Worm (Caenorhabditis elegans) whole organism, L3 larva: Measurements from ENCODE around the gene pacs-1.

Experiments
- R02D3.7 ChIP-seq: fragments of 150-350 bp; optimal IDR thresholded peaks from 2 replicates; lab custom pipeline; 2014; ENCODE audit warnings: missing biosample characterization, missing genetic modification characterization
- ZK546.5 ChIP-seq: sonication (generic microtip); optimal IDR thresholded peaks from 2 replicates; lab custom pipeline; 2017; ENCODE audit warnings: missing biosample characterization, missing genetic modification characterization
- ama-1 ChIP-seq: fragments of 150-350 bp; optimal IDR thresholded peaks from 2 replicates; lab custom pipeline; 2018
- ceh-16 ChIP-seq: sonication (generic microtip); optimal IDR thresholded peaks from 2 replicates; lab custom pipeline; 2017; ENCODE audit warnings: missing biosample characterization, missing genetic modification characterization
- ceh-28 ChIP-seq: fragments of 150-350 bp; optimal IDR thresholded peaks from 2 replicates; lab custom pipeline; 2014; ENCODE audit warnings: missing biosample characterization, missing genetic modification reagents, missing genetic modification characterization
- ceh-9 ChIP-seq: sonication (generic microtip); optimal IDR thresholded peaks from 2 replicates; lab custom pipeline; 2018; ENCODE audit warnings: missing biosample characterization, missing genetic modification characterization
- daf-12 ChIP-seq: fragments of 150-350 bp; optimal IDR thresholded peaks from 2 replicates; lab custom pipeline; 2014; ENCODE audit warnings: missing biosample characterization, missing genetic modification reagents, missing genetic modification characterization
- egl-27 ChIP-seq: sonication (generic microtip); optimal IDR thresholded peaks from 4 replicates; lab custom pipeline; 2017; ENCODE audit warnings: missing biosample characterization, missing genetic modification reagents, missing genetic modification characterization
- egl-5 ChIP-seq: fragments of 150-350 bp; optimal IDR thresholded peaks from 2 replicates; lab custom pipeline; 2017; ENCODE audit warnings: missing biosample characterization, missing genetic modification reagents, missing genetic modification characterization, inconsistent platforms
- elt-1 ChIP-seq: fragments of 150-350 bp; optimal IDR thresholded peaks from 2 replicates; lab custom pipeline; 2014; ENCODE audit warnings: missing biosample characterization, missing genetic modification characterization
- elt-2 ChIP-seq: sonication (generic microtip); optimal IDR thresholded peaks from 2 replicates; lab custom pipeline; 2016; ENCODE audit warnings: missing genetic modification reagents, mild to moderate bottlenecking, missing genetic modification characterization, missing compliant biosample characterization
- elt-3 ChIP-seq, 3 experiments: fragments of 150-350 bp in 1 of 3; sonication (generic microtip) in 2 of 3; optimal IDR thresholded peaks; 2 replicates in 2 of 3; 4 replicates in 1 of 3; lab custom pipeline; 2014 to 2017; ENCODE audit warnings: missing biosample characterization in 3 of 3, missing genetic modification characterization in 3 of 3
- eor-1 ChIP-seq, 2 experiments: fragments of 150-350 bp; optimal IDR thresholded peaks; 2 replicates each; lab custom pipeline; 2014 to 2018; ENCODE audit warnings: missing biosample characterization in 2 of 2, missing genetic modification characterization in 2 of 2
- fkh-10 ChIP-seq: sonication (generic microtip); optimal IDR thresholded peaks from 2 replicates; lab custom pipeline; 2017; ENCODE audit warnings: missing biosample characterization, missing genetic modification reagents, missing genetic modification characterization
- fkh-2 ChIP-seq: fragments of 150-350 bp; optimal IDR thresholded peaks from 2 replicates; lab custom pipeline; 2014; ENCODE audit warnings: missing biosample characterization, missing genetic modification reagents, missing genetic modification characterization
- fos-1 ChIP-seq: fragments of 150-350 bp; optimal IDR thresholded peaks from 2 replicates; lab custom pipeline; 2014; ENCODE audit warnings: missing biosample characterization, missing genetic modification characterization
- hmg-11 ChIP-seq: sonication (generic microtip); optimal IDR thresholded peaks from 2 replicates; lab custom pipeline; 2016; ENCODE audit warnings: missing genetic modification characterization, missing compliant biosample characterization
- jun-1 ChIP-seq: fragments of 150-350 bp; optimal IDR thresholded peaks from 2 replicates; lab custom pipeline; 2014; ENCODE audit warnings: missing biosample characterization, missing genetic modification reagents, missing genetic modification characterization
- lin-15B ChIP-seq: fragments of 150-350 bp; optimal IDR thresholded peaks from 2 replicates; lab custom pipeline; 2014; ENCODE audit warnings: missing biosample characterization, missing genetic modification characterization
- lin-39 ChIP-seq: fragments of 150-350 bp; optimal IDR thresholded peaks from 2 replicates; lab custom pipeline; 2018; ENCODE audit warnings: missing biosample characterization, missing genetic modification reagents, missing genetic modification characterization
- lsy-12 ChIP-seq: sonication (generic microtip); optimal IDR thresholded peaks from 2 replicates; lab custom pipeline; 2016; ENCODE audit warnings: mild to moderate bottlenecking, missing genetic modification characterization, missing compliant biosample characterization
- mdl-1 ChIP-seq: fragments of 150-350 bp; optimal IDR thresholded peaks from 2 replicates; lab custom pipeline; 2014; ENCODE audit warnings: missing biosample characterization, missing genetic modification characterization
- mml-1 ChIP-seq: fragments of 150-350 bp; sonication (generic microtip); optimal IDR thresholded peaks from 3 replicates; lab custom pipeline; 2014; ENCODE audit warnings: missing biosample characterization, missing genetic modification characterization
- nfya-1 ChIP-seq: sonication (generic microtip); optimal IDR thresholded peaks from 2 replicates; lab custom pipeline; 2017; ENCODE audit warnings: missing genetic modification characterization, mild to moderate bottlenecking, missing compliant biosample characterization, antibody characterized with exemption, moderate library complexity; ENCODE audit not compliant: insufficient read depth
- nhr-11 ChIP-seq: fragments of 150-350 bp; optimal IDR thresholded peaks from 2 replicates; lab custom pipeline; 2014; ENCODE audit warnings: missing biosample characterization, missing genetic modification characterization
- nhr-12 ChIP-seq: fragments of 150-350 bp; optimal IDR thresholded peaks from 2 replicates; lab custom pipeline; 2014; ENCODE audit warnings: missing biosample characterization, missing genetic modification characterization
- nhr-23 ChIP-seq: fragments of 150-350 bp; optimal IDR thresholded peaks from 2 replicates; lab custom pipeline; 2014; ENCODE audit warnings: missing biosample characterization, missing genetic modification reagents, missing genetic modification characterization
- nhr-237 ChIP-seq: fragments of 150-350 bp; optimal IDR thresholded peaks from 2 replicates; lab custom pipeline; 2014; ENCODE audit warnings: missing biosample characterization, missing genetic modification characterization
- nhr-25 ChIP-seq: sonication (generic microtip); optimal IDR thresholded peaks from 2 replicates; lab custom pipeline; 2017; ENCODE audit warnings: missing biosample characterization, missing genetic modification characterization
- nhr-76 ChIP-seq: fragments of 150-350 bp; sonication (generic microtip); optimal IDR thresholded peaks from 5 replicates; lab custom pipeline; 2014; ENCODE audit warnings: missing biosample characterization, missing genetic modification characterization
- nhr-77 ChIP-seq: fragments of 150-350 bp; optimal IDR thresholded peaks from 2 replicates; lab custom pipeline; 2014; ENCODE audit warnings: missing biosample characterization, missing genetic modification characterization
- pha-4 ChIP-seq: fragments of 150-350 bp; optimal IDR thresholded peaks from 2 replicates; lab custom pipeline; 2014; ENCODE audit warnings: missing biosample characterization, missing genetic modification reagents, missing genetic modification characterization
- pqm-1 ChIP-seq: fragments of 150-350 bp; optimal IDR thresholded peaks from 2 replicates; lab custom pipeline; 2017; ENCODE audit warnings: missing biosample characterization, missing genetic modification characterization, inconsistent platforms
- sea-2 ChIP-seq: fragments of 150-350 bp; sonication (generic microtip); optimal IDR thresholded peaks from 4 replicates; lab custom pipeline; 2014; ENCODE audit warnings: missing biosample characterization, missing genetic modification reagents, missing genetic modification characterization
- skn-1 ChIP-seq: fragments of 150-350 bp; optimal IDR thresholded peaks from 2 replicates; lab custom pipeline; 2014; ENCODE audit warnings: missing biosample characterization, missing genetic modification characterization
- snpc-4 ChIP-seq: fragments of 150-350 bp; optimal IDR thresholded peaks from 2 replicates; lab custom pipeline; 2014; ENCODE audit warnings: missing biosample characterization, missing genetic modification characterization
- tbx-2 ChIP-seq: sonication (generic microtip); optimal IDR thresholded peaks from 2 replicates; lab custom pipeline; 2016; ENCODE audit warnings: mild to moderate bottlenecking, missing genetic modification characterization, missing compliant biosample characterization
- unc-39 ChIP-seq: sonication (generic microtip); optimal IDR thresholded peaks from 4 replicates; lab custom pipeline; 2017; ENCODE audit warnings: missing biosample characterization, missing genetic modification characterization
- unc-62 ChIP-seq: fragments of 150-350 bp; sonication (generic microtip); optimal IDR thresholded peaks from 4 replicates; lab custom pipeline; 2014; ENCODE audit warnings: missing biosample characterization, missing genetic modification reagents, missing genetic modification characterization
- ztf-11 ChIP-seq: fragments of 150-350 bp; optimal IDR thresholded peaks from 2 replicates; lab custom pipeline; 2014; ENCODE audit warnings: missing biosample characterization, missing genetic modification characterization
- ztf-4 ChIP-seq: fragments of 150-350 bp; optimal IDR thresholded peaks from 2 replicates; lab custom pipeline; 2014; ENCODE audit warnings: missing biosample characterization, missing genetic modification characterization

The pacs-1 gene

DNA sequence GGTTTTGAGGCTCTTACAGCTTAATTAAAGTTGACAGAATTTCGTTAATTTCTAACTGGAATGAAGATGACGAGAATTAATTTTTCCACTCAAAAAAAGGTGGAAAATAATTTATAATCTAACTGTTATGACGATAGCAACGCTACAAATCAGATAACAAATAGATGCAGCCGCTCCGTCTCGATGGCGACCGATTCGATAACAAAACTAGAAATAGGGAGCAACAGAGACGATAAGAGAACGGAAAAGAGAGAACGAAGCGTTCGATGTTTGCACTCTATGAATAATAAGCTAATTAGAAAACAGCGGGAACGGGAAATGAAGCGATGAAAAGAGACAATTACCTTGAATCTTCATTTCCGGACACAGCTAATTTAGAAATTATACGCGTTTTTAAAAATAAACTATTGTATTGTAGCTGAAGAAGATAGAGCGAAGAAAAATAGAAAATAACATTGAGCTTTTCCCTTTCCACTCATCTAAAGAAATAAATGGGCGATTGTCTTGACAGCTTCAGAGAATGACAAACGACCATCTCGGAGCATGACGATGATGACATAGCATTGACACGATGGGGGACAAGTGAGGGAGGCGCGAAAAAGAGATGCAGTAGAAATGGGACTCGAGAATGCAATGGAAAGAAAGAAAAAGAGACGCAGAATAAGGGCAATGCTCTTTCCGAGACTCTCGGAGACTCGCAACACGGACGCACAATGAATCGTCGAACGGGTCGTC is 1.8 kb upstream of the pacs-1 start:
- no peak for TF ChIP-seq nhr-76 (tag; lab: Kevin White, UChicago)
- TF ChIP-seq lin-15B (tag; lab: Kevin White, UChicago) = peak; percentile 5
- TF ChIP-seq elt-2 (tag; lab: Kevin White, UChicago) = peak; percentile 77
- TF ChIP-seq lin-39 (tag; lab: Kevin White, UChicago) = peak; percentile 71
- peak; percentile 13 for TF ChIP-seq snpc-4 (tag; lab: Kevin White, UChicago)
- no peak for TF ChIP-seq sea-2
- TF ChIP-seq pqm-1 (tag; lab: Kevin White, UChicago) = peak; percentile 45
- peak; percentile 47 for TF ChIP-seq nfya-1
- peak; percentile 67 for TF ChIP-seq skn-1 (tag; lab: Kevin White, UChicago)
- TF ChIP-seq unc-62 (GFP tag; lab: Kevin White, UChicago) = peak; percentile 92
- TF ChIP-seq, all 47 proteins: peak for 8

DNA sequence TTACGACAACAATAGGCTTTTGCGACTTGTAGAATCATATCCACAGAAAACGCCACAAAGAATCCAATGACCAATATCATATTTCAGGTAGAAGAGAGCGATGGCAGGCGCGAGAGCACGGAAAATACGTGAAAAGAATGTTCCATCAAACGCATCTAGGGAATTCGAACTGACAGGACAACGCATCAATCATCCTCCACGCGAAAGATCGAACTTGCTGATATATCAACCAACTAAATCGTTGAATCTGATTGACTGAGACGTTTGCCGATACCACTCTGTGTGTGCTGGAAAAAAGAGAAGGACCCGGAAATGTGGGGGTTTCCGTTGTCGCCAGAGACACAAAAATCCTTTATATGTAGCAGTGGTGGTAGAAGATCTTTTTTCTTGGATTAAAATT is 1.2 kb upstream of the pacs-1 start:
- TF ChIP-seq R02D3.7 (tag; lab: Kevin White, UChicago) (no peak), skn-1 (tag; lab: Kevin White, UChicago) (no peak), lin-15B (tag; lab: Kevin White, UChicago) (no peak), mdl-1 (tag; lab: Kevin White, UChicago) (no peak), sea-2 (no peak), nhr-76 (tag; lab: Kevin White, UChicago) (no peak), nhr-11 (tag; lab: Kevin White, UChicago) (no peak), nhr-12 (no peak), ztf-11 (tag; lab: Kevin White, UChicago) (no peak), hmg-11 (tag; lab: Kevin White, UChicago) (no peak), lsy-12 (no peak), unc-62 (GFP tag; lab: Kevin White, UChicago) (peak; percentile 93), eor-1 (tag; optimal IDR thresholded peaks at IDR 0.05; lab: Kevin White, UChicago) (no peak), elt-1 (peak; percentile 84), lin-39 (tag; lab: Kevin White, UChicago) (peak; percentile 54), nhr-23 (tag; lab: Kevin White, UChicago) (no peak), elt-2 (tag; lab: Kevin White, UChicago) (no peak), pqm-1 (tag; lab: Kevin White, UChicago) (no peak)

DNA sequence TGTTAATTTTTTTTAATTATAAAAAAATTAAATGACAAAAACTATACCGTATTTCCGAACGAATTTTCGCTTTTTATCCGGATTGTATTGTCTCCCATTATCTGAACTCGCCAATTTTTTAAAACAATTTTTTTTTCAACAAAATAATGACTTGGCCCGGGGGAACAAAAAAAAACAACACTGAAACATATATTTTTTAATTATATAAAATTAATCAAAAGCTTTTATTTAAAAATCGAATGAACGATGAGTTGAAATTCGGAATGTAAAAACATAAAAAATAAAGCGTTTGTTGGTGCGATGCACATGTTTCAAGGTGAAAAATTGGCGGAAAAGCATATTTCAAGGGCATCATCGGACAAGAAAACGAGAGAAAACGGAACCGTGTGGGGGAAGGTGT is 3.5 kb downstream of the pacs-1 start, which contains the start of gene mdt-27:
Gene mdt-27, minus strand, starts transcription at position 101 of the 400 bp plus-strand sequence.
- TF ChIP-seq nhr-77 (tag; lab: Kevin White, UChicago) (no peak), ceh-16 (tag; lab: Kevin White, UChicago) (no peak), nhr-76 (tag; lab: Kevin White, UChicago) (no peak), nhr-237 (no peak)

DNA sequence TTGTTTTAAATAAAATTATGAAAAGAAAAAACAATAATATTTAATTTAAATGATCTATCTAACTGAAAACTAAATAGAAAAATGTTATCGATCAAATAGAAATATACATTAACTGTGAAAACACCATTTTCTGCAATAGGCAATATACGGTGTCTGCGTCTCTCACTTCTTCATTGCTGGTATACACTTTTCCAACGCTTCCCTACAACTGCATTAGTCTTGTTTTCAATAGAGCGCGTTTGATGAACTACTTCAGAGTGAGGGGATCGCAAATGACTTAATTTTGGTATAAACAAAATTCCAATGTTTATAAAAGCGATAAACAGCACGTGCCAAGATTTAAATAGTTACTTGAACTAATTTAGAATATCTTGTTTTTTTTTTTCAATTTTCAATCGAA is 4.6 kb downstream of the pacs-1 start:
- no peak for TF ChIP-seq R02D3.7 (tag; lab: Kevin White, UChicago)
- no peak for TF ChIP-seq elt-3 (tag; optimal IDR thresholded peaks at IDR 0.05; lab: Kevin White, UChicago)
- peak; percentile 90 for TF ChIP-seq lin-15B (tag; lab: Kevin White, UChicago)
- TF ChIP-seq daf-12 (tag; lab: Kevin White, UChicago) = no peak
- peak; percentile 54 for TF ChIP-seq nhr-23 (tag; lab: Kevin White, UChicago)
- no peak for TF ChIP-seq eor-1 (tag; optimal IDR thresholded peaks at IDR 0.05; lab: Kevin White, UChicago)
- TF ChIP-seq nhr-76 (tag; lab: Kevin White, UChicago) = no peak
- no peak for TF ChIP-seq egl-27
- TF ChIP-seq ceh-9 (tag; lab: Kevin White, UChicago) = no peak
- no peak for TF ChIP-seq ztf-11 (tag; lab: Kevin White, UChicago)
- TF ChIP-seq egl-5 (tag; lab: Kevin White, UChicago) = peak; percentile 92
- peak; percentile 91 for TF ChIP-seq pha-4
- TF ChIP-seq sea-2 = no peak
- peak; percentile 80 for TF ChIP-seq nhr-25 (tag; lab: Kevin White, UChicago)
- TF ChIP-seq ceh-16 (tag; lab: Kevin White, UChicago) = no peak
- no peak for TF ChIP-seq ztf-4 (tag; lab: Kevin White, UChicago)
- TF ChIP-seq ama-1 (lab: Kevin White, UChicago) = no peak
- TF ChIP-seq mml-1 = no peak
- TF ChIP-seq elt-2 (tag; lab: Kevin White, UChicago) = peak; percentile 53
- TF ChIP-seq mdl-1 (tag; lab: Kevin White, UChicago) = no peak
- TF ChIP-seq snpc-4 (tag; lab: Kevin White, UChicago) = peak; percentile 73
- TF ChIP-seq nhr-12 = no peak
- TF ChIP-seq unc-39 = no peak
- TF ChIP-seq nhr-237 = no peak
- TF ChIP-seq nhr-77 (tag; lab: Kevin White, UChicago) = no peak
- TF ChIP-seq pqm-1 (tag; lab: Kevin White, UChicago) = peak; percentile 33
- TF ChIP-seq fkh-2 (tag; lab: Kevin White, UChicago) = peak; percentile 17
- no peak for TF ChIP-seq fos-1
- TF ChIP-seq elt-1 = no peak
- no peak for TF ChIP-seq unc-62 (GFP tag; lab: Kevin White, UChicago)
- no peak for TF ChIP-seq fkh-10 (GFP tag; lab: Kevin White, UChicago)
- TF ChIP-seq skn-1 (tag; lab: Kevin White, UChicago) = no peak
- TF ChIP-seq ZK546.5 (tag; lab: Kevin White, UChicago) = no peak
- TF ChIP-seq lsy-12 = no peak
- no peak for TF ChIP-seq jun-1 (tag; lab: Kevin White, UChicago)
- TF ChIP-seq tbx-2 (tag; lab: Kevin White, UChicago) = no peak
- TF ChIP-seq hmg-11 (tag; lab: Kevin White, UChicago) = peak; percentile 54
- TF ChIP-seq nfya-1 = peak; percentile 81
- peak; percentile 79 for TF ChIP-seq lin-39 (tag; lab: Kevin White, UChicago)
- no peak for TF ChIP-seq ceh-28 (tag; lab: Kevin White, UChicago)
